Comparison of ENCODE assay signal across 2 worm cellular contexts in the genomic region with DNA sequence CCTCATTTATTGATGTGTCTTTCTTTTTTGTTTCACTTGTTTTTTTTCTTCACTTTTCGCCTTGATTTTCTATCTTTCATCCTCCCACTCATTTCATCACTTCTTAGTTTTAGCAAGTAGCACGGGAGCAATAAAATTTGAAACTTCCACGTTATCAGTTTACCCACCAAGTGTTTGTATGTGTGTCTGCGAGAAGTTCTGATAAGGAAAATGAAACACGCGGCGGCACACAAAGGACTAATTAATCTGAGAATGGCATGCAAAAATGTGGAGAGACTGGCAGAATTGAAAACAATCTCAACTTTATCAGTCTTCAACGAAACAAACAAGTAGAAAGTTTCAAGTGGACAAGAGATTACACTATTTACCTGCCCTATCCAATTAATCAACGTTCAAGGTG.
TF ChIP-seq lines count a peak whose summit lies in the region.

No protein-coding gene starts in this region.

TF ChIP-seq in whole organism, L1 larva, 84 proteins besides CTCF, POLR2A, EP300 and RAD21 (continued from another document):
- TF ChIP-seq elt-3 (tag; optimal IDR thresholded peaks at IDR 0.05; lab: Kevin White, UChicago) (peak in 2 of 6 experiments; percentile 45 to 58), mdl-1 (tag; optimal IDR thresholded peaks at IDR 0.05; lab: Kevin White, UChicago) (peak in 1 of 2 experiments; percentile 58), elt-2 (tag; optimal IDR thresholded peaks at IDR 0.05; lab: Kevin White, UChicago) (peak; percentile 95), pag-3 (tag; optimal IDR thresholded peaks at IDR 0.05; lab: Kevin White, UChicago; ENCODE audit: borderline replicate concordance, insufficient read depth) (peak; percentile 84), jun-1 (tag; optimal IDR thresholded peaks at IDR 0.05; lab: Kevin White, UChicago) (peak; percentile 44), efl-1 (optimal IDR thresholded peaks at IDR 0.05; lab: Kevin White, UChicago) (no peak), efl-1 (GFP tag; optimal IDR thresholded peaks at IDR 0.05 in 1 of 2; lab: Kevin White, UChicago) (peak in 1 of 2 experiments; percentile 11), lsy-2 (tag; optimal IDR thresholded peaks at IDR 0.05; lab: Kevin White, UChicago) (peak in 1 of 2 experiments; percentile 13)

TF ChIP-seq in whole organism, L4 larva, 104 proteins besides CTCF, POLR2A, EP300 and RAD21 (continued from another document):
- TF ChIP-seq mdl-1 (tag; optimal IDR thresholded peaks at IDR 0.05; lab: Kevin White, UChicago) (peak in 1 of 2 experiments; percentile 80), nhr-77 (tag; optimal IDR thresholded peaks at IDR 0.05; lab: Kevin White, UChicago) (peak; percentile 55), tra-1 (GFP tag; IDR thresholded peaks at IDR 0.05; lab: Robert Waterston, UW) (0 out of 2 replicates have a peak, but pooled peaks have one; percentile 68), pqm-1 (tag; optimal IDR thresholded peaks at IDR 0.05; lab: Kevin White, UChicago) (peak; percentile 87), hlh-11 (tag; optimal IDR thresholded peaks at IDR 0.05; lab: Kevin White, UChicago) (peak; percentile 80), daf-16 (GFP tag; optimal IDR thresholded peaks at IDR 0.05; lab: Kevin White, UChicago) (no peak), daf-16 (tag; optimal IDR thresholded peaks at IDR 0.05; lab: Kevin White, UChicago) (peak; percentile 92), hlh-30 (tag; optimal IDR thresholded peaks at IDR 0.05; lab: Kevin White, UChicago; ENCODE audit: insufficient read depth) (peak; percentile 69)
